Fruit fly (Drosophila melanogaster) whole organism, embryonic: ENCODE measurements around the gene Vajk2.

Experiments used
- ATbp ChIP-seq: fragments of 200-800 bp; sonication (Bioruptor generic); optimal IDR thresholded peaks from 2 replicates; lab custom pipeline; 2017; ENCODE audit warnings: missing biosample characterization, mild to moderate bottlenecking, missing genetic modification characterization, missing genetic modification reagents
- Antp ChIP-seq: fragments of 200-800 bp; sonication (Bioruptor generic); optimal IDR thresholded peaks from 3 replicates; lab custom pipeline; 2016; ENCODE audit warnings: missing biosample characterization, missing genetic modification characterization
- Bgb ChIP-seq: fragments of 200-800 bp; sonication (Bioruptor generic); IDR thresholded peaks from 2 replicates; pipeline ENCODE4 v1.3.6; 2022; ENCODE audit warnings: missing biosample characterization, missing genetic modification characterization; ENCODE audit not compliant: partially characterized antibody
- MBD-R2 ChIP-seq: fragments of 200-800 bp; sonication (Bioruptor generic); IDR thresholded peaks from 2 replicates; pipeline ENCODE4 v1.3.6; 2022; ENCODE audit warnings: missing biosample characterization, missing genetic modification characterization
- Med ChIP-seq: fragments of 200-800 bp; sonication (Bioruptor generic); peaks from one replicate; lab custom pipeline; 2016; ENCODE audit warnings: missing biosample characterization, missing genetic modification characterization, mild to moderate bottlenecking, inconsistent platforms, moderate library complexity
- bowl ChIP-seq: fragments of 200-800 bp; sonication (Bioruptor generic); IDR thresholded peaks from 2 replicates; pipeline ENCODE4 v1.3.6; 2022; ENCODE audit warnings: missing biosample characterization, missing genetic modification characterization
- cad ChIP-seq: fragments of >200 bp; optimal IDR thresholded peaks from 2 replicates; lab custom pipeline; 2017; ENCODE audit warnings: missing biosample characterization, missing genetic modification characterization
- dimm ChIP-seq: fragments of 200-800 bp; sonication (Bioruptor generic); IDR thresholded peaks from 2 replicates; pipeline ENCODE4 v1.3.6; 2022; ENCODE audit warnings: missing biosample characterization, missing genetic modification characterization
- onecut ChIP-seq: fragments of 200-800 bp; sonication (Bioruptor generic); IDR thresholded peaks from 2 replicates; pipeline ENCODE4 v1.3.6; 2022; ENCODE audit warnings: missing biosample characterization, missing genetic modification characterization

DNA sequence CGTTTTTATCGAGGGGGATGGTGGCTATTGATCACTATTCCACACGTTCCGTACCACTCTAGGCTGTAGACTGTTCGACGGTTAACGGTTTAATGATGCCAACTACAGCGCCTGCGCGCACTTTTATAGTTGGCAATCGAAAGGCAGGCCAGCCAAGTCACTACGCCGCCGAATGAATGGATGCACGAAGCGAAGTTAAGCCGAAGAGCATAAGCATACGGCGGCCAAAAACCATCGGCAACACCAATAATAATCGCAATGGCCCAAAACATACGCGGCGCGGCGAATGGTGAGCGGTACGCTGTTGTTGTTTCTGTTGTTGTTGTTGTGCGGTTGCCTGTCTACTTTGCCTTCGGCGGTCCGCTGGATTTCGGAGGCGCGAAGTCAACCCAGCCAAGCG is 11.0 kb downstream of the Vajk2 start, which contains the start of gene Vajk1:
- TF ChIP-seq ATbp (no peak), bowl (GFP tag; lab: Robert Waterston, UW) (no peak), onecut (no peak), MBD-R2 (GFP tag; lab: Robert Waterston, UW) (no peak), Bgb (no peak), cad (GFP tag; lab: Kevin White, UChicago) (no peak), Med (no peak), dimm (GFP tag; lab: Robert Waterston, UW) (no peak), Antp (GFP tag; lab: Kevin White, UChicago) (no peak)
